Worm (Caenorhabditis elegans) whole organism, early embryonic: Measurements from ENCODE around the gene phat-6.

Experiments
- F13C5.2 ChIP-seq: sonication (generic microtip); optimal IDR thresholded peaks from 2 replicates; lab custom pipeline; 2017; ENCODE audit warnings: mild to moderate bottlenecking, missing genetic modification characterization, inconsistent platforms, missing compliant biosample characterization
- aly-1 ChIP-seq: sonication (generic microtip); optimal IDR thresholded peaks from 2 replicates; lab custom pipeline; 2016; ENCODE audit warnings: missing genetic modification characterization, missing compliant biosample characterization
- ama-1 ChIP-seq: fragments of 150-350 bp; optimal IDR thresholded peaks from 2 replicates; lab custom pipeline; 2014
- ets-7 ChIP-seq: sonication (generic microtip); optimal IDR thresholded peaks from 2 replicates; lab custom pipeline; 2016; ENCODE audit warnings: missing genotype, missing genetic modification characterization, missing compliant biosample characterization

DNA sequence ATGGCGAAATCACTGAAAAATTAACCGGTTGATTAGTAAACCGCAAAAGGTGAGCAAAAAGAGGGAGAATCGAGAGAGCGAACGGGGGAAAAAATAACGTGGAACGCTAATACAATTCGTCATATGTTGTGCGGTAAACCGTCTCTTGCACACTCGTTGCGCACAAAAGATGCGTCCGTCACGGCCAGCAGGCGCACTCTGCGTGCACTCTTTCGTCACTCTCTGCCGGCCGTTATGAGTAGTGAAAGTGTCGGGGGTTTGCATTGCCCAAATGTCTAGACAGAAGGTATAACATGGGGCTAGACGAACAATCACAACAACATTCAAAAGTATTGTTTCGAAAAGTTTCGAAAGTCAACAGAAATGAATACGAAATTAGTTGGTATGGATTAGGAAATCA, 12.7 kb downstream of the phat-6 start, which contains the start of gene pkhm-2:
- TF ChIP-seq ama-1 (lab: Kevin White, UChicago) (no peak), F13C5.2 (tag; lab: Kevin White, UChicago) (peak; percentile 77), ets-7 (tag; lab: Kevin White, UChicago) (no peak), aly-1 (no peak)
